Fruit fly (Drosophila melanogaster) whole organism, embryonic: Measurements from ENCODE around the gene Ca-Ma2d.

Experiments
- Asciz ChIP-seq: fragments of 200-800 bp; sonication (Bioruptor generic); optimal IDR thresholded peaks from 2 replicates; lab custom pipeline; 2017; ENCODE audit warnings: missing biosample characterization, mild to moderate bottlenecking, missing genetic modification characterization, missing genetic modification reagents
- Awh ChIP-seq: fragments of 200-800 bp; sonication (Bioruptor generic); IDR thresholded peaks from 2 replicates; pipeline ENCODE4, ENCODE4 v1.3.6; 2022; ENCODE audit warnings: missing biosample characterization, missing genetic modification characterization
- B-H2 ChIP-seq: fragments of 200-800 bp; sonication (Bioruptor generic); optimal IDR thresholded peaks from 2 replicates; lab custom pipeline; 2018; ENCODE audit warnings: missing biosample characterization, mild to moderate bottlenecking, missing genetic modification characterization
- BEAF-32 ChIP-seq: fragments of 200-800 bp; sonication (Bioruptor generic); optimal IDR thresholded peaks from 3 replicates; lab custom pipeline; 2017; ENCODE audit warnings: missing biosample characterization, missing genetic modification characterization, mild to moderate bottlenecking, moderate library complexity, missing genetic modification reagents
- Bteb2 ChIP-seq: fragments of 200-800 bp; sonication (Bioruptor generic); optimal IDR thresholded peaks from 2 replicates; lab custom pipeline; 2016; ENCODE audit warnings: missing biosample characterization, missing genetic modification characterization
- CG10543 ChIP-seq: fragments of 200-800 bp; sonication (Bioruptor generic); optimal IDR thresholded peaks from 3 replicates; lab custom pipeline; 2017; ENCODE audit warnings: missing biosample characterization, mild to moderate bottlenecking, missing genetic modification characterization, moderate library complexity
- CG10654 ChIP-seq: fragments of 200-800 bp; sonication (Bioruptor generic); optimal IDR thresholded peaks from 2 replicates; lab custom pipeline; 2016; ENCODE audit warnings: missing biosample characterization, missing genetic modification characterization
- CG11398 ChIP-seq: fragments of 200-800 bp; sonication (Bioruptor generic); optimal IDR thresholded peaks from 2 replicates; lab custom pipeline; 2016; ENCODE audit warnings: missing biosample characterization, missing genetic modification characterization
- CG11456 ChIP-seq: fragments of 200-800 bp; sonication (Bioruptor generic); IDR thresholded peaks from 3 replicates; pipeline ENCODE4 v1.3.6; 2022; ENCODE audit warnings: missing biosample characterization, missing genetic modification characterization
- CG12299 ChIP-seq: fragments of 200-800 bp; sonication (Bioruptor generic); optimal IDR thresholded peaks from 2 replicates; lab custom pipeline; 2018; ENCODE audit warnings: missing biosample characterization, mild to moderate bottlenecking, missing genetic modification characterization
- CG12659 ChIP-seq: fragments of 200-800 bp; sonication (Bioruptor generic); optimal IDR thresholded peaks from 3 replicates; lab custom pipeline; 2017; ENCODE audit warnings: mild to moderate bottlenecking, missing biosample characterization, missing genetic modification reagents, missing genetic modification characterization
- CG16863 ChIP-seq: fragments of 200-800 bp; sonication (Bioruptor generic); optimal IDR thresholded peaks from 3 replicates; lab custom pipeline; 2016; ENCODE audit warnings: missing biosample characterization, missing genetic modification characterization
- CG17359 ChIP-seq: fragments of 200-800 bp; sonication (Bioruptor generic); optimal IDR thresholded peaks from 3 replicates; lab custom pipeline; 2018; ENCODE audit warnings: missing biosample characterization, mild to moderate bottlenecking, missing genetic modification characterization, moderate library complexity
- CG17568 ChIP-seq: fragments of 200-800 bp; sonication (Bioruptor generic); optimal IDR thresholded peaks from 2 replicates; lab custom pipeline; 2018; ENCODE audit warnings: missing biosample characterization, mild to moderate bottlenecking, missing genetic modification characterization, moderate library complexity
- CG1792 ChIP-seq: fragments of 200-800 bp; sonication (Bioruptor generic); optimal IDR thresholded peaks from 2 replicates; lab custom pipeline; 2016; ENCODE audit warnings: missing biosample characterization, missing genetic modification characterization
- CG1832 ChIP-seq: fragments of 200-800 bp; sonication (Bioruptor generic); optimal IDR thresholded peaks from 2 replicates; lab custom pipeline; 2017; ENCODE audit warnings: missing biosample characterization, mild to moderate bottlenecking, missing genetic modification characterization, inconsistent platforms
- CG18619 ChIP-seq: fragments of 200-800 bp; sonication (Bioruptor generic); optimal IDR thresholded peaks from 3 replicates; lab custom pipeline; 2017; ENCODE audit warnings: missing biosample characterization, mild to moderate bottlenecking, missing genetic modification characterization
- CG30431 ChIP-seq: fragments of 200-800 bp; sonication (Bioruptor generic); optimal IDR thresholded peaks from 2 replicates; lab custom pipeline; 2017; ENCODE audit warnings: missing biosample characterization, missing genetic modification characterization
- CG3065 ChIP-seq: fragments of 200-800 bp; sonication (Bioruptor generic); optimal IDR thresholded peaks from 2 replicates; lab custom pipeline; 2016; ENCODE audit warnings: missing biosample characterization, missing genetic modification characterization
- CG31365 ChIP-seq: fragments of 200-800 bp; sonication (Bioruptor generic); optimal IDR thresholded peaks from 2 replicates; lab custom pipeline; 2018; ENCODE audit warnings: missing biosample characterization, mild to moderate bottlenecking, missing genetic modification characterization
- CG3407 ChIP-seq: fragments of 200-800 bp; sonication (Bioruptor generic); optimal IDR thresholded peaks from 2 replicates; lab custom pipeline; 2018; ENCODE audit warnings: missing biosample characterization, mild to moderate bottlenecking, missing genetic modification characterization
- CG4730 ChIP-seq: fragments of 200-800 bp; sonication (Bioruptor generic); IDR thresholded peaks from 2 replicates; pipeline ENCODE4 v1.3.6; 2022; ENCODE audit warnings: missing biosample characterization, missing genetic modification characterization
- CG4854 ChIP-seq: fragments of 200-800 bp; sonication (Bioruptor generic); optimal IDR thresholded peaks from 2 replicates; lab custom pipeline; 2016; ENCODE audit warnings: missing biosample characterization, missing genetic modification characterization, inconsistent platforms
- CG6654 ChIP-seq: fragments of 200-800 bp; sonication (Bioruptor generic); optimal IDR thresholded peaks from 2 replicates; lab custom pipeline; 2017; ENCODE audit warnings: missing biosample characterization, mild to moderate bottlenecking, missing genetic modification characterization
- CG7357 ChIP-seq: fragments of 200-800 bp; sonication (Bioruptor generic); IDR thresholded peaks from 3 replicates; pipeline ENCODE4 v1.3.6; 2022; ENCODE audit warnings: missing biosample characterization, missing genetic modification characterization
- CG8089 ChIP-seq: fragments of 200-800 bp; sonication (Bioruptor generic); optimal IDR thresholded peaks from 3 replicates; lab custom pipeline; 2016; ENCODE audit warnings: missing biosample characterization, missing genetic modification characterization
- Dref ChIP-seq: fragments of 200-800 bp; sonication (Bioruptor generic); IDR thresholded peaks from 2 replicates; pipeline ENCODE4 v1.3.6; 2022; ENCODE audit warnings: missing biosample characterization, missing genetic modification characterization
- E2f1 ChIP-seq: fragments of 200-800 bp; sonication (Bioruptor generic); IDR thresholded peaks from 2 replicates; pipeline ENCODE4 v1.3.6; 2022; ENCODE audit warnings: missing biosample characterization, missing genetic modification characterization
- HmgD ChIP-seq: fragments of 200-800 bp; sonication (Bioruptor generic); optimal IDR thresholded peaks from 3 replicates; lab custom pipeline; 2016; ENCODE audit warnings: missing biosample characterization, missing genetic modification characterization
- Myb ChIP-seq: fragments of 200-800 bp; sonication (Bioruptor generic); optimal IDR thresholded peaks from 2 replicates; lab custom pipeline; 2016; ENCODE audit warnings: missing biosample characterization, missing genetic modification characterization
- PHDP ChIP-seq: fragments of 200-800 bp; sonication (Bioruptor generic); optimal IDR thresholded peaks from 3 replicates; lab custom pipeline; 2018; ENCODE audit warnings: missing biosample characterization, mild to moderate bottlenecking, missing genetic modification characterization, moderate library complexity
- Sox100B ChIP-seq: fragments of 200-800 bp; sonication (Bioruptor generic); optimal IDR thresholded peaks from 3 replicates; lab custom pipeline; 2018; ENCODE audit warnings: missing biosample characterization, mild to moderate bottlenecking, missing genetic modification characterization
- Sry-δ ChIP-seq: fragments of 200-800 bp; sonication (Bioruptor generic); optimal IDR thresholded peaks from 2 replicates; lab custom pipeline; 2016; ENCODE audit warnings: missing biosample characterization, missing genetic modification characterization
- Taf1 ChIP-seq: fragments of 200-800 bp; sonication (Bioruptor generic); IDR thresholded peaks from 2 replicates; pipeline ENCODE4 v1.3.6; 2022; ENCODE audit warnings: missing biosample characterization, missing genetic modification characterization
- Tbp ChIP-seq: fragments of >200 bp; optimal IDR thresholded peaks from 2 replicates; lab custom pipeline; 2018; ENCODE audit warnings: missing biosample characterization, missing genetic modification characterization
- ac ChIP-seq: fragments of 200-800 bp; sonication (Bioruptor generic); optimal IDR thresholded peaks from 3 replicates; lab custom pipeline; 2017; ENCODE audit warnings: missing biosample characterization, mild to moderate bottlenecking, missing genetic modification characterization
- cg ChIP-seq: fragments of 200-800 bp; sonication (Bioruptor generic); optimal IDR thresholded peaks from 3 replicates; lab custom pipeline; 2019; ENCODE audit warnings: missing biosample characterization, mild to moderate bottlenecking, missing genetic modification characterization, moderate library complexity
- danr ChIP-seq: fragments of 200-800 bp; sonication (Bioruptor generic); IDR thresholded peaks from 2 replicates; pipeline ENCODE4 v1.3.6; 2022; ENCODE audit warnings: missing biosample characterization, missing genetic modification characterization
- dpn ChIP-seq, 2 experiments: fragments of 200-800 bp; sonication (Bioruptor generic); optimal IDR thresholded peaks; 3 replicates each; lab custom pipeline; 2016; ENCODE audit warnings: missing biosample characterization in 2 of 2, missing genetic modification characterization in 2 of 2
- eve ChIP-seq, 2 experiments: fragments of >200 bp; optimal IDR thresholded peaks; 2 replicates each; lab custom pipeline; 2017; ENCODE audit warnings: missing biosample characterization in 2 of 2, missing genetic modification characterization in 2 of 2
- gcm ChIP-seq: fragments of 200-800 bp; sonication (Bioruptor generic); optimal IDR thresholded peaks from 2 replicates; lab custom pipeline; 2019; ENCODE audit warnings: missing biosample characterization, mild to moderate bottlenecking, missing genetic modification characterization, moderate library complexity
- gem ChIP-seq: fragments of 200-800 bp; sonication (Bioruptor generic); optimal IDR thresholded peaks from 2 replicates; lab custom pipeline; 2019; ENCODE audit warnings: missing biosample characterization, mild to moderate bottlenecking, missing genetic modification characterization, moderate library complexity
- hth ChIP-seq: fragments of >200 bp; optimal IDR thresholded peaks from 2 replicates; lab custom pipeline; 2017; ENCODE audit warnings: inconsistent platforms
- lola ChIP-seq, 3 experiments: fragments of >200 bp in 2 of 3; fragments of 200-800 bp in 1 of 3; sonication (Bioruptor generic) in 1 of 3; optimal IDR thresholded peaks; 2 replicates each; lab custom pipeline; 2017 to 2019; ENCODE audit warnings: missing biosample characterization in 3 of 3, missing genetic modification characterization in 3 of 3, mild to moderate bottlenecking in 1 of 3, moderate library complexity in 1 of 3
- pnt ChIP-seq: fragments of 200-800 bp; sonication (Bioruptor generic); optimal IDR thresholded peaks from 3 replicates; lab custom pipeline; 2016; ENCODE audit warnings: missing biosample characterization, missing genetic modification characterization
- pzg ChIP-seq: fragments of 200-800 bp; sonication (Bioruptor generic); optimal IDR thresholded peaks from 3 replicates; lab custom pipeline; 2018; ENCODE audit warnings: missing biosample characterization, mild to moderate bottlenecking, missing genetic modification characterization, moderate library complexity
- seq ChIP-seq: fragments of 200-800 bp; sonication (Bioruptor generic); IDR thresholded peaks from 2 replicates; pipeline ENCODE4 v1.3.6; 2022; ENCODE audit warnings: missing biosample characterization, missing genetic modification characterization
- sqz ChIP-seq: fragments of 200-800 bp; sonication (Bioruptor generic); optimal IDR thresholded peaks from 3 replicates; lab custom pipeline; 2018; ENCODE audit warnings: missing biosample characterization, mild to moderate bottlenecking, missing genetic modification characterization
- stwl ChIP-seq: fragments of 200-800 bp; sonication (Bioruptor generic); optimal IDR thresholded peaks from 3 replicates; lab custom pipeline; 2018; ENCODE audit warnings: missing biosample characterization, mild to moderate bottlenecking, missing genetic modification characterization, moderate library complexity
- vvl ChIP-seq: fragments of 200-800 bp; sonication (Bioruptor generic); IDR thresholded peaks from 2 replicates; pipeline ENCODE4 v1.3.6; 2022; ENCODE audit warnings: missing biosample characterization, missing genetic modification characterization

Gene Ca-Ma2d

DNA sequence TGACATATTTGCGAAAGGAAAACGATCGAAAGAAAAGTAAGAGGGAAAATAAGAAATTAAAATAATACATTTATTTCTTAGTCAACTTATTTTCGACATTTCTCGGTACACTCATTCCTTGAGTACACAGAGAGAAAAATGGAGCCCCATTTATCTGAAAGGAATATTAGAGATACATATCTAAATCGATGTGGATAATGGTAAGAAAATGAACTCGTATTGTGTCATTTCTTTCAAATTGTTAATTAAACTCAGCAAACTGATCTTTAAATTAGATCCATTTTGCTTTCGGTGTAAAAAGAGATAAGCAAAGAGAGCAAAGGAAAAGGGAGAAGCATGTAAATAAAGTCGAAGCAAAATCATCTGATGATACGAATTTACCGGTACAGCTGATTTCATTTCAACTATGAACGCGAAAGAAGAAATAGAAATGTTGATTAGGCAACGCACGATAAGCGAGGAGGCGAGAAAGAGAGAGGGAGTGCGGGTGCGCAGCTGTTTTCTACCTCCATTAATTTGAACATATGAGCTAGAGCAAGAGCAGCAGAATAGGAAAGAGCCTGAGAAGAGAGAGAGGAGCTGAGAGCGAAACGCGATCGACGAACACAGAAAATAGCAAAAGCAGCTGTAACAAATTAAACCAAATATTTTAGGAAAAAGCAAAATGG lies 54.6 kb downstream of the Ca-Ma2d start (continued):
- TF ChIP-seq stwl (tag; lab: Kevin White, UChicago) (peak; percentile 36), Awh (GFP tag; lab: Robert Waterston, UW) (no peak), BEAF-32 (GFP tag; lab: Kevin White, UChicago) (no peak), CG17568 (peak; percentile 67), gcm (GFP tag; lab: Kevin White, UChicago) (peak; percentile 82), eve (GFP tag; optimal IDR thresholded peaks at IDR 0.05; lab: Kevin White, UChicago) (peak in 1 of 2 experiments; percentile 23), ac (GFP tag; lab: Kevin White, UChicago) (peak; percentile 5), CG18619 (peak; percentile 80), CG10543 (GFP tag; lab: Kevin White, UChicago) (peak; percentile 24), seq (GFP tag; lab: Robert Waterston, UW) (no peak), hth (lab: Kevin White, UChicago) (no peak), CG11456 (GFP tag; lab: Robert Waterston, UW) (no peak), HmgD (GFP tag; lab: Kevin White, UChicago) (peak; percentile 78), CG31365 (peak; percentile 63), Sry-δ (GFP tag; lab: Kevin White, UChicago) (peak; percentile 20), CG1832 (GFP tag; lab: Kevin White, UChicago) (peak; percentile 66), sqz (peak; percentile 25), B-H2 (GFP tag; lab: Kevin White, UChicago) (peak; percentile 13), cg (GFP tag; lab: Kevin White, UChicago) (no peak), CG12659 (GFP tag; lab: Kevin White, UChicago) (peak; percentile 70), PHDP (peak; percentile 92), lola (GFP tag; optimal IDR thresholded peaks at IDR 0.05; lab: Kevin White, UChicago) (peak in 1 of 3 experiments; percentile 80), gem (peak; percentile 95), CG4854 (GFP tag; lab: Kevin White, UChicago) (peak; percentile 82), CG4730 (GFP tag; lab: Robert Waterston, UW) (no peak), CG1792 (peak; percentile 74), CG10654 (GFP tag; lab: Kevin White, UChicago) (peak; percentile 88), Asciz (GFP tag; lab: Kevin White, UChicago) (peak; percentile 87), CG12299 (tag; lab: Kevin White, UChicago) (peak; percentile 70), CG6654 (peak; percentile 66), Bteb2 (GFP tag; lab: Kevin White, UChicago) (peak; percentile 71), CG17359 (tag; lab: Kevin White, UChicago) (peak; percentile 94), Sox100B (peak; percentile 69), dpn (GFP tag; optimal IDR thresholded peaks at IDR 0.05; lab: Kevin White, UChicago) (peak; percentile 80 to 86), CG30431 (GFP tag; lab: Kevin White, UChicago) (peak; percentile 87), CG3407 (GFP tag; lab: Kevin White, UChicago) (peak; percentile 59), CG8089 (peak; percentile 78), CG16863 (GFP tag; lab: Kevin White, UChicago) (peak; percentile 82), vvl (GFP tag; lab: Robert Waterston, UW) (no peak), Myb (GFP tag; lab: Kevin White, UChicago) (peak; percentile 68), Taf1 (GFP tag; lab: Robert Waterston, UW) (no peak), danr (no peak), pnt (GFP tag; lab: Kevin White, UChicago) (peak; percentile 87), CG11398 (peak; percentile 73), CG7357 (GFP tag; lab: Robert Waterston, UW) (peak; percentile 83), E2f1 (GFP tag; lab: Robert Waterston, UW) (no peak), Tbp (GFP tag; lab: Kevin White, UChicago) (no peak), CG3065 (GFP tag; lab: Kevin White, UChicago) (peak; percentile 76), Dref (no peak), pzg (GFP tag; lab: Kevin White, UChicago) (peak; percentile 3)
